Worm (Caenorhabditis elegans): Measurements from ENCODE around the gene Y41G9A.6.
A peak's percentile ranks its signal among the peaks of the same experiment; 100 is the strongest.

ce11 chrX:3031484-3031883 lies 27.9 kb upstream of the Y41G9A.6 start, which contains the start of gene clec-265:
- no peak for TF ChIP-seq mdl-1 (tag; optimal IDR thresholded peaks at IDR 0.05)
- TF ChIP-seq nhr-19 (GFP tag; conservative IDR thresholded peaks at IDR 0.05): no peak
- TF ChIP-seq fkh-10 (GFP tag; optimal IDR thresholded peaks at IDR 0.05): no peak
- no peak for TF ChIP-seq nhr-12 (tag; optimal IDR thresholded peaks at IDR 0.05)
- TF ChIP-seq zag-1 (tag; optimal IDR thresholded peaks at IDR 0.05): no peak
- TF ChIP-seq Y116A8C.19 (tag; optimal IDR thresholded peaks at IDR 0.05; ENCODE audit: borderline replicate concordance): no peak
- TF ChIP-seq vab-15 (tag; optimal IDR thresholded peaks at IDR 0.05): no peak
- TF ChIP-seq unc-130 (tag; optimal IDR thresholded peaks at IDR 0.05): no peak
- TF ChIP-seq pqm-1 (tag; optimal IDR thresholded peaks at IDR 0.05): peak; percentile 86
